Worm (Caenorhabditis elegans) whole organism, L4/young adult: Measurements from ENCODE around the gene srw-136.

ENCODE experiments used
- W03F9.2 ChIP-seq: fragments of 150-350 bp; optimal IDR thresholded peaks from 2 replicates; lab custom pipeline; 2014; ENCODE audit warnings: missing biosample characterization, missing genetic modification characterization
- dao-5 ChIP-seq: sonication (generic microtip); optimal IDR thresholded peaks from 2 replicates; lab custom pipeline; 2016; ENCODE audit warnings: missing genotype, missing genetic modification characterization, moderate library complexity, missing compliant biosample characterization
- him-1 ChIP-seq: sonication (generic microtip); optimal IDR thresholded peaks from 2 replicates; lab custom pipeline; 2016; ENCODE audit warnings: missing genotype, missing genetic modification reagents, missing genetic modification characterization, missing compliant biosample characterization

DNA sequence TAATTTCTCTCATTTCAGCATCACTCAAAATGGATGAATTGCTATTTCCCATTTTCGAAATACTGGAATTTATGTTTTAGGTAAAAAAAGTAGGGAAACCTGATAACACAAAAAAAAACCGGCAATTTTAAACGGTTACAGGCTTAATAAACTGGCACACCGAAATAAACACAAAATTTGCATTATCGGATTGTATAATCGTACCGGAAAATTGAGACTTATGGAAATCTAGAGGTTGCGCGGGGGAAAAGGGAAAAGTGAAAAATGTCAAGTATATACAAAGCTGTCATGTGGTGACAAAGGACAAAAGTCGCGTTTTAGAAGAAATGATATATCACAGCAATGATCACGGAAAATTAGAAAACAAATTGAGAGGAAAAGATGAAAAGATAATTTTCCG, 28.9 kb upstream of the srw-136 start, which contains the start of gene chpf-2:
- TF ChIP-seq dao-5 (tag; lab: Kevin White, UChicago) (no peak), him-1 (no peak), W03F9.2 (no peak)
